Worm (Caenorhabditis elegans): ENCODE data around the gene sqv-6.

The sqv-6 gene

ce11 chrV:903460-903859 is 61.1 kb downstream of the sqv-6 start, which contains the start of gene fmo-5 (continued):
- TF ChIP-seq nhr-80 (tag; optimal IDR thresholded peaks at IDR 0.05) (peak; percentile 15), dpff-1 (tag; optimal IDR thresholded peaks at IDR 0.05) (no peak), nfya-1 (tag; optimal IDR thresholded peaks at IDR 0.05; ENCODE audit: borderline replicate concordance, insufficient read depth) (no peak), T07F8.4 (tag; optimal IDR thresholded peaks at IDR 0.05) (no peak), Y79H2A.3 (GFP tag; conservative IDR thresholded peaks at IDR 0.05) (no peak), F49E8.2 (tag; optimal IDR thresholded peaks at IDR 0.05; ENCODE audit: insufficient read depth) (no peak), lin-40 (tag; optimal IDR thresholded peaks at IDR 0.05) (no peak), B0261.1 (tag; optimal IDR thresholded peaks at IDR 0.05) (no peak), egl-18 (GFP tag; IDR thresholded peaks at IDR 0.05) (no peak), Y53G8AR.9 (GFP tag; conservative IDR thresholded peaks at IDR 0.05) (no peak), hmg-1.2 (GFP tag; IDR thresholded peaks at IDR 0.05) (peak; percentile 80), F57A8.1 (GFP tag; optimal IDR thresholded peaks at IDR 0.05) (no peak), mes-4 (tag; optimal IDR thresholded peaks at IDR 0.05) (no peak), tbx-9 (tag; optimal IDR thresholded peaks at IDR 0.05; ENCODE audit: borderline replicate concordance) (no peak), snpc-1.3 (tag; optimal IDR thresholded peaks at IDR 0.05; ENCODE audit: insufficient read depth) (no peak), tbp1 (GFP tag; optimal IDR thresholded peaks at IDR 0.05) (peak; percentile 35), snpc-4 (GFP tag; optimal IDR thresholded peaks at IDR 0.05) (no peak), snpc-4 (tag; optimal IDR thresholded peaks at IDR 0.05) (no peak), somi-1 (GFP tag; optimal IDR thresholded peaks at IDR 0.05) (no peak), aptf-3 (GFP tag; IDR thresholded peaks at IDR 0.05) (no peak), ccch-3 (GFP tag; optimal IDR thresholded peaks at IDR 0.05) (no peak), madf-3 (GFP tag; IDR thresholded peaks at IDR 0.05) (0 out of 2 replicates have a peak, but pooled peaks have one; percentile 14), B0035.1 (tag; optimal IDR thresholded peaks at IDR 0.05) (no peak), sea-2 (GFP tag; IDR thresholded peaks at IDR 0.05) (no peak), attf-5 (GFP tag; optimal IDR thresholded peaks at IDR 0.05) (peak; percentile 8), hmg-20 (GFP tag; IDR thresholded peaks at IDR 0.05) (no peak), nfyb-1 (GFP tag; IDR thresholded peaks at IDR 0.05) (no peak), B0336.3 (GFP tag; IDR thresholded peaks at IDR 0.05) (no peak), ztf-26 (tag; optimal IDR thresholded peaks at IDR 0.05) (peak; percentile 31), ztf-6 (GFP tag; IDR thresholded peaks at IDR 0.05) (no peak), bed-2 (GFP tag; IDR thresholded peaks at IDR 0.05) (no peak), attf-6 (GFP tag; IDR thresholded peaks at IDR 0.05) (no peak), mcd-1 (GFP tag; IDR thresholded peaks at IDR 0.05) (peak; percentile 58), F52B5.7 (tag; optimal IDR thresholded peaks at IDR 0.05) (no peak), ceh-79 (tag; optimal IDR thresholded peaks at IDR 0.05) (no peak), efl-1 (GFP tag; optimal IDR thresholded peaks at IDR 0.05) (no peak), rpc-1 (optimal IDR thresholded peaks at IDR 0.05) (no peak), rpc-1 (tag; optimal IDR thresholded peaks at IDR 0.05) (no peak), F57C9.4 (tag; optimal IDR thresholded peaks at IDR 0.05) (no peak), C06A6.2 (GFP tag; conservative IDR thresholded peaks at IDR 0.05) (0 out of 2 replicates have a peak, but pooled peaks have one; percentile 28), hrde-1 (tag; optimal IDR thresholded peaks at IDR 0.05; ENCODE audit: borderline replicate concordance) (no peak), lag-1 (GFP tag; IDR thresholded peaks at IDR 0.05) (no peak), hlh-26 (GFP tag; conservative IDR thresholded peaks at IDR 0.05) (no peak), ceh-91 (GFP tag; IDR thresholded peaks at IDR 0.05) (no peak), tlf-1 (GFP tag; optimal IDR thresholded peaks at IDR 0.05) (no peak), madf-6 (GFP tag; IDR thresholded peaks at IDR 0.05) (no peak), F37B4.10 (GFP tag; IDR thresholded peaks at IDR 0.05) (no peak), zim-3 (tag; optimal IDR thresholded peaks at IDR 0.05) (no peak), C17E4.6 (GFP tag; IDR thresholded peaks at IDR 0.05) (no peak), snpc-1.1 (tag; optimal IDR thresholded peaks at IDR 0.05; ENCODE audit: insufficient read depth) (no peak)

Data from whole organism, young adult.